Worm (Caenorhabditis elegans) whole organism, early embryonic: ENCODE results near the gene C44B7.11.

ENCODE experiments used
- ama-1 ChIP-seq: fragments of 150-350 bp; optimal IDR thresholded peaks from 2 replicates; lab custom pipeline; 2014
- tbx-37 ChIP-seq: fragments of 200-800 bp; sonication (Bioruptor generic); conservative IDR thresholded peaks from 2 replicates; pipeline ENCODE4 v1.3.6; 2022; ENCODE audit warnings: missing genetic modification reagents, missing genetic modification characterization, missing compliant biosample characterization

ce11 chrII:6872493-6872892 lies 24.8 kb downstream of the C44B7.11 start, which contains the start of gene C44B7.5:
- TF ChIP-seq ama-1 (no peak), tbx-37 (GFP tag; lab: Robert Waterston, UW) (no peak)
